Worm (Caenorhabditis elegans) whole organism, late embryonic: ENCODE data around the gene M163.11.

Experiments used
- ama-1 ChIP-seq: fragments of 150-350 bp; optimal IDR thresholded peaks from 2 replicates; lab custom pipeline; 2014
- ceh-9 ChIP-seq: sonication (generic microtip); optimal IDR thresholded peaks from 2 replicates; lab custom pipeline; 2016; ENCODE audit warnings: mild to moderate bottlenecking, missing genetic modification characterization, inconsistent platforms, missing compliant biosample characterization
- dmd-4 ChIP-seq: sonication (generic microtip); optimal IDR thresholded peaks from 2 replicates; lab custom pipeline; 2016; ENCODE audit warnings: borderline replicate concordance, missing genetic modification characterization, missing compliant biosample characterization
- fax-1 ChIP-seq: sonication (generic microtip); optimal IDR thresholded peaks from 2 replicates; lab custom pipeline; 2016; ENCODE audit warnings: missing genotype, missing genetic modification characterization, missing compliant biosample characterization
- hlh-6 ChIP-seq: sonication (generic microtip); optimal IDR thresholded peaks from 2 replicates; lab custom pipeline; 2016; ENCODE audit warnings: missing genotype, missing genetic modification characterization, missing compliant biosample characterization
- npax-4 ChIP-seq: sonication (generic microtip); optimal IDR thresholded peaks from 2 replicates; lab custom pipeline; 2016; ENCODE audit warnings: missing genetic modification characterization, missing compliant biosample characterization
- pha-2 ChIP-seq: sonication (generic microtip); optimal IDR thresholded peaks from 2 replicates; lab custom pipeline; 2017; ENCODE audit warnings: mild to moderate bottlenecking, missing genetic modification characterization, missing compliant biosample characterization

ce11 chrX:14430436-14430835, 48.7 kb upstream of the M163.11 start:
- TF ChIP-seq dmd-4 (tag; lab: Kevin White, UChicago) (no peak), fax-1 (tag; lab: Kevin White, UChicago) (no peak), ama-1 (lab: Kevin White, UChicago) (no peak), ceh-9 (tag; lab: Kevin White, UChicago) (no peak), npax-4 (no peak), pha-2 (tag; lab: Kevin White, UChicago) (no peak), hlh-6 (tag; lab: Kevin White, UChicago) (no peak)
